Fruit fly (Drosophila melanogaster) Kc167 (cell line): ENCODE results near the gene CG14618.

ENCODE experiments used
- Myc ChIP-seq: fragments of >200 bp; optimal IDR thresholded peaks from 2 replicates; lab custom pipeline; 2017; ENCODE audit warnings: missing external identifiers
- Sin3A ChIP-seq: fragments of >200 bp; optimal IDR thresholded peaks from 2 replicates; lab custom pipeline; 2018; ENCODE audit warnings: missing external identifiers
- h ChIP-seq: fragments of >200 bp; optimal IDR thresholded peaks from 3 replicates; lab custom pipeline; 2018; ENCODE audit warnings: missing external identifiers
- insv ChIP-seq: fragments of >200 bp; optimal IDR thresholded peaks from 3 replicates; lab custom pipeline; 2018; ENCODE audit warnings: missing external identifiers
- psq ChIP-seq: fragments of >200 bp; optimal IDR thresholded peaks from 2 replicates; lab custom pipeline; 2017; ENCODE audit warnings: missing external identifiers

DNA sequence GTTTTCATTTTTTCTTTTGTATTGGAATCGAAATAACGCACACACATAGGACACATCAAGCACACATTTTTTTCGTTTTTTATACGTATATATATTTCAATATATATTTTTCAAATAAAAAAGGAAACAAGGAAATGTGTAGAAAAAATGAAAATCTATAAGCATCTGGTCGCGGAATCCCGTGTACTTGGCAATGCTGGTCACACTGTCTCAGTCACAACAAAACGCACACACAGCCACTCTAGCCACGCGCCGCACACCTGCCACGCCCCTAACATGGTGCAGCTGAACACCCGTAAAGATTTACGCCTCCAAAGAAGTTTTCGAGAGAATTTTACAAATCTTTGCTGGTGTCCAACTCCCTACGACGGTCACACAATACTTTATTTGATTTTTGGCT is 26.1 kb downstream of the CG14618 start:
- no peak for TF ChIP-seq psq
- TF ChIP-seq h (lab: Kevin White, UChicago) = no peak
- TF ChIP-seq Sin3A (lab: Kevin White, UChicago) = no peak
- no peak for TF ChIP-seq Myc
- TF ChIP-seq insv (lab: Kevin White, UChicago) = no peak
